Fruit fly (Drosophila melanogaster): ENCODE data around the gene CG7368.

The CG7368 gene

DNA sequence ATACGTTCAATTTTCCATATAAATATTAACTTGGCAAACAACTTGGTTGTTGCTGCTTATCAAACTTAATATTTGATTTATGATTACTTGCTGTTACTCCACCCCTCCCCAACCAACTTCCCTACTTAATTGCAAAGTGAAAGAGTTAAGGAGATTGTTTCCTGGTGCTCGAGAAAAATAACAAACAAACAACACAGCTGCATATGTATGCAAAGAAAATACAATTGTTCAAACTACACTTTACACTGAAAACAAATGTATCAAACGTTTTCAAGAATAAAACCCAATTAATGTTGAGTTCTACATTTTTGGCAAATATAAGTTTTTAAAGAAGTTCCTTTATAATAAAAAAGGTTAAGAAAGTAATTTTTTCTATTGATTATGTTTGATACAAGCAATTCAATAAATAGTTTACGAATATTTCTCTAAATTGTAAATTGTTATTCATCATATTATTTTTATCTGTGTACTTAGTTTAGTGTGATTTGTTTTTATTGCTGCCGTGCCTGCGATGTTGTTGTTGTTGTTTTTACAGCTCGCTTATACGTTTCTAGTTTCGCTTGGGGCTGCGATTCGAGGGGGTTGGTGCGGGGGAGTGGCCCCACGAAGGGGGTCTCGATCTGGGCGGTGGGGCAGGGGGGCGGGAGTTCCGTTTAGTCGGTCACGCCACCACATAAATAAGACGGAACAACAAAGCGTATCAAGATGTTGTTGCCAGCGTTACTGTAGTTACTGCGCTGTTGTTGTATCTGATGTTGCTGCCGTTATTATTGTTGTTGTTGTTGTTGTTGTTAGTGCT, 41.1 kb upstream of the CG7368 start (continued):
- TF ChIP-seq CG7987 (GFP tag; optimal IDR thresholded peaks at IDR 0.05): peak; percentile 7
- TF ChIP-seq CG34224 (GFP tag; IDR thresholded peaks at IDR 0.05; ENCODE audit: partially characterized antibody): no peak
- TF ChIP-seq CG11723 (GFP tag; optimal IDR thresholded peaks at IDR 0.05): peak; percentile 10
- TF ChIP-seq CG2712 (tag; optimal IDR thresholded peaks at IDR 0.05): peak; percentile 90
- peak in 1 of 2 experiments; percentile 59 for TF ChIP-seq Pdp1 (GFP tag; optimal IDR thresholded peaks at IDR 0.05)
- no peak for TF ChIP-seq emc (GFP tag; optimal IDR thresholded peaks at IDR 0.05)
- peak; percentile 60 for TF ChIP-seq CG12104 (GFP tag; optimal IDR thresholded peaks at IDR 0.05)
- no peak for TF ChIP-seq gcm2 (GFP tag; optimal IDR thresholded peaks at IDR 0.05)
- TF ChIP-seq D (optimal IDR thresholded peaks at IDR 0.05): no peak
- TF ChIP-seq D (GFP tag; optimal IDR thresholded peaks at IDR 0.05): peak; percentile 71
- TF ChIP-seq Drgx (GFP tag; IDR thresholded peaks at IDR 0.05): peak; percentile 52; the same call in 1 of the 2 replicates
- TF ChIP-seq gro (GFP tag; optimal IDR thresholded peaks at IDR 0.05): peak; percentile 46
- TF ChIP-seq Rfx (GFP tag; IDR thresholded peaks at IDR 0.05): peak; percentile 46; the same call in 1 of the 2 replicates
- TF ChIP-seq CG10462 (GFP tag; optimal IDR thresholded peaks at IDR 0.05): peak; percentile 52
- TF ChIP-seq CG11504 (tag; optimal IDR thresholded peaks at IDR 0.05): peak; percentile 85
- TF ChIP-seq crol (GFP tag; IDR thresholded peaks at IDR 0.05): peak; percentile 99
- TF ChIP-seq Ada2b (GFP tag; IDR thresholded peaks at IDR 0.05): peak; percentile 52; the same call in 1 of the 2 replicates
- TF ChIP-seq hbn (GFP tag; IDR thresholded peaks at IDR 0.05; ENCODE audit: partially characterized antibody): peak; percentile 25; the same call in 1 of the 2 replicates
- TF ChIP-seq dysf (GFP tag; IDR thresholded peaks at IDR 0.05): peak; percentile 68
- peak; percentile 38 for TF ChIP-seq pnt (GFP tag; optimal IDR thresholded peaks at IDR 0.05)
- no peak for TF ChIP-seq MTF-1 (GFP tag; optimal IDR thresholded peaks at IDR 0.05; ENCODE audit: borderline replicate concordance)
- TF ChIP-seq tll (GFP tag; optimal IDR thresholded peaks at IDR 0.05): no peak
- no peak for TF ChIP-seq cg (GFP tag; optimal IDR thresholded peaks at IDR 0.05)
- peak; percentile 67 for TF ChIP-seq Dbx (GFP tag; IDR thresholded peaks at IDR 0.05)
- TF ChIP-seq CG9727 (GFP tag; optimal IDR thresholded peaks at IDR 0.05): peak; percentile 84
- peak; percentile 53; the same call in 1 of the 2 replicates for TF ChIP-seq ssp (GFP tag; IDR thresholded peaks at IDR 0.05)
- TF ChIP-seq gfzf (GFP tag; optimal IDR thresholded peaks at IDR 0.05): no peak
- no peak for TF ChIP-seq CG10321 (GFP tag; IDR thresholded peaks at IDR 0.05)
- peak; percentile 83 for TF ChIP-seq CG17829 (tag; optimal IDR thresholded peaks at IDR 0.05)
- no peak for TF ChIP-seq pros (GFP tag; optimal IDR thresholded peaks at IDR 0.05)
- no peak for TF ChIP-seq CG3995 (GFP tag; optimal IDR thresholded peaks at IDR 0.05)
- peak; percentile 5 for TF ChIP-seq fu2 (GFP tag; optimal IDR thresholded peaks at IDR 0.05)
- TF ChIP-seq CG11398 (GFP tag; optimal IDR thresholded peaks at IDR 0.05): peak; percentile 59
- TF ChIP-seq Ets65A (GFP tag): no peak
- peak; percentile 46 for TF ChIP-seq Hand (GFP tag; optimal IDR thresholded peaks at IDR 0.05)
- peak; percentile 18 for TF ChIP-seq CG12071 (GFP tag; optimal IDR thresholded peaks at IDR 0.05)
- TF ChIP-seq cas (GFP tag; IDR thresholded peaks at IDR 0.05): no peak
- TF ChIP-seq dati (GFP tag; IDR thresholded peaks at IDR 0.05): no peak
- peak; percentile 78 for TF ChIP-seq vvl (GFP tag; IDR thresholded peaks at IDR 0.05)
- no peak for TF ChIP-seq vnd (GFP tag; IDR thresholded peaks at IDR 0.05; ENCODE audit: partially characterized antibody)
- no peak for TF ChIP-seq unc-4 (GFP tag; IDR thresholded peaks at IDR 0.05; ENCODE audit: partially characterized antibody)
- TF ChIP-seq Max (GFP tag; optimal IDR thresholded peaks at IDR 0.05): peak; percentile 28
- TF ChIP-seq CG12236 (GFP tag; optimal IDR thresholded peaks at IDR 0.05): peak; percentile 26
- TF ChIP-seq shn (GFP tag; optimal IDR thresholded peaks at IDR 0.05): peak; percentile 10
- no peak for TF ChIP-seq CG8290 (GFP tag; optimal IDR thresholded peaks at IDR 0.05)
- TF ChIP-seq CG8290 (tag; optimal IDR thresholded peaks at IDR 0.05): peak in 1 of 2 experiments; percentile 66
- TF ChIP-seq CG32532 (GFP tag; IDR thresholded peaks at IDR 0.05): peak; percentile 65
- TF ChIP-seq CG18476 (GFP tag; optimal IDR thresholded peaks at IDR 0.05): peak; percentile 45
- TF ChIP-seq tin (GFP tag; optimal IDR thresholded peaks at IDR 0.05): peak; percentile 41

All from whole organism, embryonic.